Fruit fly (Drosophila melanogaster) whole organism, embryonic: Measurements from ENCODE around the gene Tim17a2.
A peak's percentile ranks its signal among the peaks of the same experiment; 100 is the strongest.

Experiments
- Adf1 ChIP-seq: fragments of 200-800 bp; sonication (Bioruptor generic); IDR thresholded peaks from 2 replicates; pipeline ENCODE4 v1.3.6; 2022; ENCODE audit warnings: missing biosample characterization, missing genetic modification characterization
- CG10209 ChIP-seq: fragments of 200-800 bp; sonication (Bioruptor generic); optimal IDR thresholded peaks from 3 replicates; lab custom pipeline; 2017; ENCODE audit warnings: missing biosample characterization, mild to moderate bottlenecking, missing genetic modification characterization, missing genetic modification reagents
- CG1024 ChIP-seq: fragments of 200-800 bp; sonication (Bioruptor generic); IDR thresholded peaks from 2 replicates; pipeline ENCODE4 v1.3.6; 2022; ENCODE audit warnings: missing biosample characterization, missing genetic modification characterization
- CG10274 ChIP-seq: fragments of 200-800 bp; sonication (Bioruptor generic); optimal IDR thresholded peaks from 3 replicates; lab custom pipeline; 2017; ENCODE audit warnings: missing biosample characterization, mild to moderate bottlenecking, missing genetic modification characterization
- CG10431 ChIP-seq: fragments of 200-800 bp; sonication (Bioruptor generic); optimal IDR thresholded peaks from 3 replicates; lab custom pipeline; 2018; ENCODE audit warnings: missing biosample characterization, mild to moderate bottlenecking, missing genetic modification characterization
- CG10979 ChIP-seq: fragments of 200-800 bp; sonication (Bioruptor generic); optimal IDR thresholded peaks from 2 replicates; lab custom pipeline; 2018; ENCODE audit warnings: missing biosample characterization, mild to moderate bottlenecking, missing genetic modification characterization, moderate library complexity
- CG11696 ChIP-seq: fragments of 200-800 bp; sonication (Bioruptor generic); IDR thresholded peaks from 2 replicates; pipeline ENCODE4 v1.3.6; 2022; ENCODE audit warnings: missing biosample characterization, missing genetic modification characterization
- CG12299 ChIP-seq: fragments of 200-800 bp; sonication (Bioruptor generic); optimal IDR thresholded peaks from 2 replicates; lab custom pipeline; 2018; ENCODE audit warnings: missing biosample characterization, mild to moderate bottlenecking, missing genetic modification characterization
- CG12942 ChIP-seq: fragments of 200-800 bp; sonication (Bioruptor generic); optimal IDR thresholded peaks from 3 replicates; lab custom pipeline; 2016; ENCODE audit warnings: missing biosample characterization, missing genetic modification characterization
- CG13123 ChIP-seq: fragments of 200-800 bp; sonication (Bioruptor generic); optimal IDR thresholded peaks from 2 replicates; lab custom pipeline; 2016; ENCODE audit warnings: missing biosample characterization, missing genetic modification characterization
- CG14965 ChIP-seq: fragments of 200-800 bp; sonication (Bioruptor generic); optimal IDR thresholded peaks from 2 replicates; lab custom pipeline; 2016; ENCODE audit warnings: missing biosample characterization, missing genetic modification characterization, borderline replicate concordance
- CG15073 ChIP-seq: fragments of 200-800 bp; sonication (Bioruptor generic); optimal IDR thresholded peaks from 2 replicates; lab custom pipeline; 2016; ENCODE audit warnings: missing biosample characterization, missing genetic modification characterization
- CG17361 ChIP-seq: fragments of 200-800 bp; sonication (Bioruptor generic); IDR thresholded peaks from 3 replicates; pipeline ENCODE4 v1.3.6; 2022; ENCODE audit warnings: missing biosample characterization, missing genetic modification characterization
- CG17385 ChIP-seq: fragments of 200-800 bp; sonication (Bioruptor generic); optimal IDR thresholded peaks from 3 replicates; lab custom pipeline; 2018; ENCODE audit warnings: missing biosample characterization, mild to moderate bottlenecking, missing genetic modification characterization
- CG30431 ChIP-seq: fragments of 200-800 bp; sonication (Bioruptor generic); optimal IDR thresholded peaks from 2 replicates; lab custom pipeline; 2017; ENCODE audit warnings: missing biosample characterization, missing genetic modification characterization
- CG31441 ChIP-seq: fragments of 200-800 bp; sonication (Bioruptor generic); IDR thresholded peaks from 2 replicates; pipeline ENCODE4 v1.3.6; 2022; ENCODE audit warnings: missing biosample characterization, missing genetic modification characterization
- CG4360 ChIP-seq: fragments of 200-800 bp; sonication (Bioruptor generic); IDR thresholded peaks from 2 replicates; pipeline ENCODE4 v1.3.6; 2022; ENCODE audit warnings: missing biosample characterization, missing genetic modification characterization
- CG4707 ChIP-seq: fragments of 200-800 bp; sonication (Bioruptor generic); optimal IDR thresholded peaks from 2 replicates; lab custom pipeline; 2018; ENCODE audit warnings: missing biosample characterization, mild to moderate bottlenecking, missing genetic modification characterization, moderate library complexity
- CG4820 ChIP-seq: fragments of 200-800 bp; sonication (Bioruptor generic); optimal IDR thresholded peaks from 3 replicates; lab custom pipeline; 2016; ENCODE audit warnings: missing biosample characterization, missing genetic modification characterization
- CG5180 ChIP-seq: fragments of 200-800 bp; sonication (Bioruptor generic); optimal IDR thresholded peaks from 3 replicates; lab custom pipeline; 2017; ENCODE audit warnings: missing biosample characterization, missing genetic modification characterization, mild to moderate bottlenecking, moderate library complexity, missing genetic modification reagents
- CG6654 ChIP-seq: fragments of 200-800 bp; sonication (Bioruptor generic); optimal IDR thresholded peaks from 2 replicates; lab custom pipeline; 2017; ENCODE audit warnings: missing biosample characterization, mild to moderate bottlenecking, missing genetic modification characterization
- CG8924 ChIP-seq: fragments of 200-800 bp; optimal IDR thresholded peaks from 3 replicates; lab custom pipeline; 2019; ENCODE audit warnings: missing biosample characterization, mild to moderate bottlenecking, missing genetic modification characterization, moderate library complexity
- Dref ChIP-seq: fragments of 200-800 bp; sonication (Bioruptor generic); IDR thresholded peaks from 2 replicates; pipeline ENCODE4 v1.3.6; 2022; ENCODE audit warnings: missing biosample characterization, missing genetic modification characterization
- Gsc ChIP-seq: fragments of 200-800 bp; sonication (Bioruptor generic); IDR thresholded peaks from 2 replicates; pipeline ENCODE4 v1.3.6; 2022; ENCODE audit warnings: missing biosample characterization, missing genetic modification characterization
- Hmx ChIP-seq: fragments of 200-800 bp; sonication (Bioruptor generic); optimal IDR thresholded peaks from 2 replicates; lab custom pipeline; 2016; ENCODE audit warnings: missing biosample characterization, missing genetic modification characterization
- Hr51 ChIP-seq, 2 experiments: fragments of 200-800 bp; sonication (Bioruptor generic); optimal IDR thresholded peaks; 2 replicates in 1 of 2; 3 replicates in 1 of 2; lab custom pipeline; 2016 to 2018; ENCODE audit warnings: missing biosample characterization in 2 of 2, missing genetic modification characterization in 2 of 2, mild to moderate bottlenecking in 1 of 2, moderate library complexity in 1 of 2
- Hr78 ChIP-seq, 2 experiments: fragments of 200-800 bp in 1 of 2; fragments of >200 bp in 1 of 2; sonication (Bioruptor generic) in 1 of 2; optimal IDR thresholded peaks; 2 replicates each; lab custom pipeline; 2017 to 2019; ENCODE audit warnings: missing biosample characterization in 2 of 2, missing genetic modification characterization in 2 of 2, mild to moderate bottlenecking in 1 of 2, moderate library complexity in 1 of 2
- Jarid2 ChIP-seq: fragments of 200-800 bp; sonication (Bioruptor generic); optimal IDR thresholded peaks from 3 replicates; lab custom pipeline; 2017; ENCODE audit warnings: mild to moderate bottlenecking, missing biosample characterization, missing genetic modification reagents, missing genetic modification characterization
- Med ChIP-seq: fragments of 200-800 bp; sonication (Bioruptor generic); peaks from one replicate; lab custom pipeline; 2016; ENCODE audit warnings: missing biosample characterization, missing genetic modification characterization, mild to moderate bottlenecking, inconsistent platforms, moderate library complexity
- Ptx1 ChIP-seq: fragments of 200-800 bp; sonication (Bioruptor generic); IDR thresholded peaks from 2 replicates; pipeline ENCODE4 v1.3.6; 2022; ENCODE audit warnings: missing biosample characterization, missing genetic modification characterization
- Rx ChIP-seq: fragments of 200-800 bp; sonication (Bioruptor generic); IDR thresholded peaks from 2 replicates; pipeline ENCODE4 v1.3.6; 2022; ENCODE audit warnings: missing biosample characterization, missing genetic modification characterization
- Six4 ChIP-seq: fragments of 200-800 bp; sonication (Bioruptor generic); optimal IDR thresholded peaks from 2 replicates; lab custom pipeline; 2016; ENCODE audit warnings: missing biosample characterization, missing genetic modification characterization
- Sry-β ChIP-seq: fragments of 200-800 bp; sonication (Bioruptor generic); optimal IDR thresholded peaks from 2 replicates; lab custom pipeline; 2018; ENCODE audit warnings: missing biosample characterization, mild to moderate bottlenecking, missing genetic modification characterization, moderate library complexity
- bigmax ChIP-seq: fragments of 200-800 bp; sonication (Bioruptor generic); optimal IDR thresholded peaks from 2 replicates; lab custom pipeline; 2018; ENCODE audit warnings: missing biosample characterization, mild to moderate bottlenecking, missing genetic modification characterization
- corto ChIP-seq: fragments of 200-800 bp; sonication (Bioruptor generic); optimal IDR thresholded peaks from 2 replicates; lab custom pipeline; 2016; ENCODE audit warnings: missing biosample characterization, mild to moderate bottlenecking, missing genetic modification characterization, moderate library complexity
- croc ChIP-seq: fragments of 200-800 bp; sonication (Bioruptor generic); conservative IDR thresholded peaks from 3 replicates; pipeline ENCODE4 v1.3.6; 2022; ENCODE audit warnings: missing biosample characterization, missing genetic modification characterization
- crp ChIP-seq, 2 experiments: fragments of 200-800 bp; sonication (Bioruptor generic); optimal IDR thresholded peaks; 2 replicates in 1 of 2; 3 replicates in 1 of 2; lab custom pipeline; 2017; ENCODE audit warnings: missing biosample characterization in 2 of 2, missing genetic modification characterization in 2 of 2, mild to moderate bottlenecking in 1 of 2, moderate library complexity in 1 of 2
- da ChIP-seq: fragments of 200-800 bp; sonication (Bioruptor generic); optimal IDR thresholded peaks from 2 replicates; lab custom pipeline; 2016; ENCODE audit warnings: missing biosample characterization, missing genetic modification characterization
- gsb-n ChIP-seq: fragments of 200-800 bp; sonication (Bioruptor generic); optimal IDR thresholded peaks from 3 replicates; lab custom pipeline; 2018; ENCODE audit warnings: missing biosample characterization, mild to moderate bottlenecking, missing genetic modification characterization
- gt ChIP-seq: fragments of 200-800 bp; sonication (Bioruptor generic); IDR thresholded peaks from 2 replicates; pipeline ENCODE4 v1.3.6; 2022; ENCODE audit warnings: missing biosample characterization, missing genetic modification characterization
- hbn ChIP-seq: fragments of 200-800 bp; sonication (Bioruptor generic); IDR thresholded peaks from 2 replicates; pipeline ENCODE4 v1.3.6; 2022; ENCODE audit warnings: missing biosample characterization, missing genetic modification characterization; ENCODE audit not compliant: partially characterized antibody
- luna ChIP-seq: fragments of 200-800 bp; sonication (Bioruptor generic); optimal IDR thresholded peaks from 2 replicates; lab custom pipeline; 2016; ENCODE audit warnings: missing biosample characterization, missing genetic modification characterization
- nom ChIP-seq: fragments of 200-800 bp; sonication (Bioruptor generic); optimal IDR thresholded peaks from 2 replicates; lab custom pipeline; 2017; ENCODE audit warnings: missing biosample characterization, missing genetic modification characterization, mild to moderate bottlenecking, moderate library complexity, missing genetic modification reagents
- pfk ChIP-seq: fragments of 200-800 bp; sonication (Bioruptor generic); optimal IDR thresholded peaks from 2 replicates; lab custom pipeline; 2018; ENCODE audit warnings: missing biosample characterization, mild to moderate bottlenecking, missing genetic modification characterization, moderate library complexity
- psq ChIP-seq: fragments of 200-800 bp; sonication (Bioruptor generic); optimal IDR thresholded peaks from 2 replicates; lab custom pipeline; 2017; ENCODE audit warnings: missing biosample characterization, missing genetic modification characterization
- pzg ChIP-seq: fragments of 200-800 bp; sonication (Bioruptor generic); optimal IDR thresholded peaks from 3 replicates; lab custom pipeline; 2018; ENCODE audit warnings: missing biosample characterization, mild to moderate bottlenecking, missing genetic modification characterization, moderate library complexity
- toy ChIP-seq: fragments of 200-800 bp; sonication (Bioruptor generic); IDR thresholded peaks from 2 replicates; pipeline ENCODE4 v1.3.6; 2022; ENCODE audit warnings: missing biosample characterization, missing genetic modification characterization
- twi ChIP-seq: fragments of 200-800 bp; optimal IDR thresholded peaks from 2 replicates; lab custom pipeline; 2019; ENCODE audit warnings: missing biosample characterization, mild to moderate bottlenecking, missing genetic modification characterization, moderate library complexity
- zen2 ChIP-seq: fragments of 200-800 bp; sonication (Bioruptor generic); IDR thresholded peaks from 3 replicates; pipeline ENCODE4 v1.3.6; 2022; ENCODE audit warnings: missing biosample characterization, missing genetic modification characterization; ENCODE audit not compliant: partially characterized antibody

Tim17a2 gene

dm6 chr3R:5283360-5283963 is 21.0 kb upstream of the Tim17a2 start (continued):
- TF ChIP-seq toy (peak; percentile 75), croc (GFP tag; lab: Robert Waterston, UW) (peak; percentile 70), CG30431 (GFP tag; lab: Kevin White, UChicago) (peak; percentile 72), CG15073 (no peak), CG10979 (tag; lab: Kevin White, UChicago) (peak; percentile 90), Six4 (peak; percentile 87), CG4360 (GFP tag; lab: Robert Waterston, UW) (0 out of 2 replicates have a peak, but pooled peaks have one; percentile 21), Ptx1 (peak; percentile 87), gsb-n (tag; lab: Kevin White, UChicago) (peak; percentile 76), CG6654 (GFP tag; lab: Kevin White, UChicago) (peak; percentile 83), nom (GFP tag; lab: Kevin White, UChicago) (peak; percentile 63), CG10274 (peak; percentile 84), CG10431 (no peak), psq (peak; percentile 34), Sry-β (GFP tag; lab: Kevin White, UChicago) (peak; percentile 42), da (GFP tag; lab: Kevin White, UChicago) (peak; percentile 53), Med (peak; percentile 99), CG14965 (GFP tag; lab: Kevin White, UChicago) (peak; percentile 69), CG4820 (GFP tag; lab: Kevin White, UChicago) (peak; percentile 86), Gsc (no peak), Dref (GFP tag; lab: Robert Waterston, UW) (no peak), gt (GFP tag; lab: Robert Waterston, UW) (0 out of 2 replicates have a peak, but pooled peaks have one; percentile 21), Hr51 (GFP tag; optimal IDR thresholded peaks at IDR 0.05; lab: Kevin White, UChicago) (peak; percentile 86 to 95), CG4707 (GFP tag; lab: Kevin White, UChicago) (peak; percentile 77), Hmx (GFP tag; lab: Kevin White, UChicago) (peak; percentile 73), CG13123 (GFP tag; lab: Kevin White, UChicago) (peak; percentile 58), Rx (GFP tag; lab: Robert Waterston, UW) (peak; percentile 69), CG12299 (peak; percentile 90), bigmax (GFP tag; lab: Kevin White, UChicago) (no peak), CG12942 (peak; percentile 79), twi (tag; lab: Kevin White, UChicago) (peak; percentile 70), CG17385 (GFP tag; lab: Kevin White, UChicago) (peak; percentile 86), crp (GFP tag; optimal IDR thresholded peaks at IDR 0.05; lab: Kevin White, UChicago) (peak in 1 of 2 experiments; percentile 54), zen2 (no peak), CG1024 (GFP tag; lab: Robert Waterston, UW) (0 out of 2 replicates have a peak, but pooled peaks have one; percentile 33), pzg (GFP tag; lab: Kevin White, UChicago) (peak; percentile 9), Adf1 (GFP tag; lab: Robert Waterston, UW) (peak; percentile 46), CG31441 (GFP tag; lab: Robert Waterston, UW) (peak; percentile 93), Hr78 (GFP tag; optimal IDR thresholded peaks at IDR 0.05; lab: Kevin White, UChicago) (peak in 1 of 2 experiments; percentile 84), CG11696 (GFP tag; lab: Robert Waterston, UW) (peak; percentile 64), Jarid2 (GFP tag; lab: Kevin White, UChicago) (peak; percentile 75), CG17361 (peak; percentile 95), hbn (GFP tag; lab: Robert Waterston, UW) (no peak), CG5180 (peak; percentile 89), corto (GFP tag; lab: Kevin White, UChicago) (peak; percentile 34), luna (GFP tag; lab: Kevin White, UChicago) (peak; percentile 84), CG8924 (tag; lab: Kevin White, UChicago) (peak; percentile 95), CG10209 (peak; percentile 91), pfk (GFP tag; lab: Kevin White, UChicago) (peak; percentile 44)
